Worm (Caenorhabditis elegans) whole organism, late embryonic: ENCODE data around the gene rmd-1.

Source experiments
- T23F11.4 ChIP-seq: fragments of 200-800 bp; sonication (Bioruptor generic); optimal IDR thresholded peaks from 2 replicates; lab custom pipeline; 2018; ENCODE audit warnings: mild to moderate bottlenecking, missing genetic modification characterization, missing compliant biosample characterization
- ama-1 ChIP-seq: fragments of 150-350 bp; optimal IDR thresholded peaks from 2 replicates; lab custom pipeline; 2014
- ceh-45 ChIP-seq: fragments of 200-800 bp; sonication (Bioruptor generic); IDR thresholded peaks from 2 replicates; pipeline ENCODE4 v1.3.6; 2022; ENCODE audit warnings: missing genetic modification reagents, missing genetic modification characterization, missing compliant biosample characterization
- ceh-48 ChIP-seq: sonication (generic microtip); optimal IDR thresholded peaks from 2 replicates; lab custom pipeline; 2016; ENCODE audit warnings: missing genetic modification characterization, inconsistent platforms, missing compliant biosample characterization
- hlh-13 ChIP-seq: fragments of 200-800 bp; sonication (Bioruptor generic); optimal IDR thresholded peaks from 2 replicates; lab custom pipeline; 2018; ENCODE audit warnings: mild to moderate bottlenecking, missing genetic modification characterization, missing compliant biosample characterization
- pha-4 ChIP-seq: fragments of 150-350 bp; optimal IDR thresholded peaks from 2 replicates; lab custom pipeline; 2018; ENCODE audit warnings: missing biosample characterization, missing genetic modification reagents, missing genetic modification characterization

DNA sequence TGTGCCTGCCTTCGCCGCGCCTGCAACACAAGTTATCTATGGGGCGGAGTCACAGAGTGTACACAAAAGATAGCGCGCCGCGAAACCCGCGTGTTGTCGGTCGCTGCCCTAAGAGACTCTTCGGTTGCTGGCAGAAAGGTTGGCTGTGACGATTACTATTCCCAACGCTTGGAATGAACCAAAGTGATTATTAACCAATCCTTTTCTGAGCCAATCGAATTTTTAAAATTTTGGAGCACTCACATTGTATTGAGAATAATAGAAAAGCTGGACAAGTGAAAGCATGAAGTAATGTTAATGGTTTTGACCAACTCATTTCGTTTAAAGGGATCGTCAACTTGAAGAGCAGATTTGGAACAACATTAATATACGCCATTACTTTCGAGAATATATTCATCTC lies 41.7 kb upstream of the rmd-1 start:
- TF ChIP-seq ceh-45 (no peak), ceh-48 (tag; lab: Kevin White, UChicago) (no peak), T23F11.4 (GFP tag; lab: Kevin White, UChicago) (no peak), ama-1 (peak; percentile 5), hlh-13 (GFP tag; lab: Kevin White, UChicago) (no peak), pha-4 (no peak)
